Worm (Caenorhabditis elegans) whole organism, L2 larva: ENCODE results near the gene M153.3.

Experiments used
- C34F6.9 ChIP-seq: fragments of 150-350 bp; optimal IDR thresholded peaks from 2 replicates; lab custom pipeline; 2014; ENCODE audit warnings: missing biosample characterization, missing genetic modification characterization
- ZK546.5 ChIP-seq: sonication (generic microtip); optimal IDR thresholded peaks from 2 replicates; lab custom pipeline; 2017; ENCODE audit warnings: missing biosample characterization, missing genetic modification characterization
- ama-1 ChIP-seq: fragments of 150-350 bp; optimal IDR thresholded peaks from 2 replicates; lab custom pipeline; 2018; ENCODE audit warnings: inconsistent platforms
- ceh-16 ChIP-seq: fragments of 150-350 bp; optimal IDR thresholded peaks from 2 replicates; lab custom pipeline; 2014; ENCODE audit warnings: missing biosample characterization, missing genetic modification characterization
- ceh-82 ChIP-seq: fragments of 150-350 bp; optimal IDR thresholded peaks from 2 replicates; lab custom pipeline; 2014; ENCODE audit warnings: missing biosample characterization, missing genetic modification characterization
- crh-2 ChIP-seq: sonication (generic microtip); optimal IDR thresholded peaks from 2 replicates; lab custom pipeline; 2017; ENCODE audit warnings: missing biosample characterization, missing genetic modification characterization
- dmd-4 ChIP-seq: sonication (generic microtip); optimal IDR thresholded peaks from 2 replicates; lab custom pipeline; 2017; ENCODE audit warnings: missing biosample characterization, missing genetic modification characterization
- egl-27 ChIP-seq: sonication (generic microtip); optimal IDR thresholded peaks from 3 replicates; lab custom pipeline; 2017; ENCODE audit warnings: missing biosample characterization, missing genetic modification reagents, missing genetic modification characterization
- elt-1 ChIP-seq: fragments of 150-350 bp; optimal IDR thresholded peaks from 2 replicates; lab custom pipeline; 2014; ENCODE audit warnings: missing biosample characterization, missing genetic modification characterization
- elt-3 ChIP-seq: sonication (generic microtip); optimal IDR thresholded peaks from 2 replicates; lab custom pipeline; 2017; ENCODE audit warnings: missing biosample characterization, missing genetic modification characterization
- fos-1 ChIP-seq: fragments of 150-350 bp; optimal IDR thresholded peaks from 2 replicates; lab custom pipeline; 2014; ENCODE audit warnings: missing biosample characterization, missing genetic modification characterization
- gmeb-1 ChIP-seq: fragments of 150-350 bp; optimal IDR thresholded peaks from 2 replicates; lab custom pipeline; 2014; ENCODE audit warnings: missing biosample characterization, missing genetic modification characterization
- lin-11 ChIP-seq: fragments of 150-350 bp; sonication (generic microtip); optimal IDR thresholded peaks from 2 replicates; lab custom pipeline; 2014; ENCODE audit warnings: missing biosample characterization, missing genetic modification characterization, inconsistent platforms, mixed read lengths
- lin-39 ChIP-seq: fragments of 150-350 bp; optimal IDR thresholded peaks from 2 replicates; lab custom pipeline; 2014; ENCODE audit warnings: missing biosample characterization, missing genetic modification reagents, missing genetic modification characterization
- lsy-2 ChIP-seq, 2 experiments: fragments of 150-350 bp in 1 of 2; sonication (generic microtip) in 1 of 2; optimal IDR thresholded peaks; 2 replicates each; lab custom pipeline; 2014 to 2017; ENCODE audit warnings: missing biosample characterization in 2 of 2, missing genetic modification characterization in 2 of 2
- mbf-1 ChIP-seq: sonication (generic microtip); optimal IDR thresholded peaks from 2 replicates; lab custom pipeline; 2017; ENCODE audit warnings: missing biosample characterization, missing genetic modification characterization
- nhr-12 ChIP-seq: fragments of 150-350 bp; optimal IDR thresholded peaks from 2 replicates; lab custom pipeline; 2014; ENCODE audit warnings: missing biosample characterization, missing genetic modification characterization
- nhr-129 ChIP-seq: fragments of 150-350 bp; optimal IDR thresholded peaks from 2 replicates; lab custom pipeline; 2014; ENCODE audit warnings: missing biosample characterization, missing genetic modification characterization
- nhr-21 ChIP-seq: fragments of 150-350 bp; optimal IDR thresholded peaks from 2 replicates; lab custom pipeline; 2014; ENCODE audit warnings: missing biosample characterization, missing genetic modification characterization
- nhr-23 ChIP-seq: fragments of 150-350 bp; optimal IDR thresholded peaks from 2 replicates; lab custom pipeline; 2014; ENCODE audit warnings: missing biosample characterization, missing genetic modification reagents, missing genetic modification characterization
- nhr-237 ChIP-seq: fragments of 150-350 bp; optimal IDR thresholded peaks from 2 replicates; lab custom pipeline; 2014; ENCODE audit warnings: missing biosample characterization, missing genetic modification characterization
- nhr-25 ChIP-seq: fragments of 150-350 bp; sonication (generic microtip); optimal IDR thresholded peaks from 3 replicates; lab custom pipeline; 2014; ENCODE audit warnings: missing biosample characterization, missing genetic modification characterization
- nhr-6 ChIP-seq: fragments of 150-350 bp; optimal IDR thresholded peaks from 2 replicates; lab custom pipeline; 2014; ENCODE audit warnings: missing biosample characterization, missing genetic modification characterization
- nhr-77 ChIP-seq: fragments of 150-350 bp; optimal IDR thresholded peaks from 2 replicates; lab custom pipeline; 2014; ENCODE audit warnings: missing biosample characterization, missing genetic modification characterization
- peb-1 ChIP-seq: fragments of 150-350 bp; optimal IDR thresholded peaks from 2 replicates; lab custom pipeline; 2014; ENCODE audit warnings: missing biosample characterization, missing genetic modification characterization
- sem-4 ChIP-seq: fragments of 150-350 bp; optimal IDR thresholded peaks from 2 replicates; lab custom pipeline; 2014; ENCODE audit warnings: missing biosample characterization, missing genetic modification reagents, missing genetic modification characterization
- skn-1 ChIP-seq: sonication (generic microtip); optimal IDR thresholded peaks from 2 replicates; lab custom pipeline; 2017; ENCODE audit warnings: missing biosample characterization, missing genetic modification characterization
- sma-3 ChIP-seq: sonication (generic microtip); optimal IDR thresholded peaks from 2 replicates; lab custom pipeline; 2016; ENCODE audit warnings: missing genetic modification reagents, missing genetic modification characterization, missing compliant biosample characterization
- sma-9 ChIP-seq, 2 experiments: fragments of 150-350 bp in 1 of 2; sonication (generic microtip) in 1 of 2; optimal IDR thresholded peaks; 2 replicates each; lab custom pipeline; 2014 to 2016; ENCODE audit warnings: missing genetic modification characterization in 2 of 2, mild to moderate bottlenecking in 1 of 2, missing biosample characterization in 1 of 2, missing compliant biosample characterization in 1 of 2, missing genetic modification reagents in 1 of 2, moderate library complexity in 1 of 2
- unc-39 ChIP-seq: fragments of 150-350 bp; optimal IDR thresholded peaks from 2 replicates; lab custom pipeline; 2014; ENCODE audit warnings: missing biosample characterization, missing genetic modification characterization
- unc-62 ChIP-seq: fragments of 150-350 bp; optimal IDR thresholded peaks from 2 replicates; lab custom pipeline; 2014; ENCODE audit warnings: missing biosample characterization, missing genetic modification reagents, missing genetic modification characterization
- zag-1 ChIP-seq: fragments of 150-350 bp; optimal IDR thresholded peaks from 2 replicates; lab custom pipeline; 2014; ENCODE audit warnings: missing biosample characterization, missing genetic modification characterization
- ztf-11 ChIP-seq: sonication (generic microtip); optimal IDR thresholded peaks from 2 replicates; lab custom pipeline; 2017; ENCODE audit warnings: missing biosample characterization, missing genetic modification characterization
- ztf-4 ChIP-seq: fragments of 150-350 bp; optimal IDR thresholded peaks from 2 replicates; lab custom pipeline; 2014; ENCODE audit warnings: missing biosample characterization, missing genetic modification characterization

M153.3 gene

DNA sequence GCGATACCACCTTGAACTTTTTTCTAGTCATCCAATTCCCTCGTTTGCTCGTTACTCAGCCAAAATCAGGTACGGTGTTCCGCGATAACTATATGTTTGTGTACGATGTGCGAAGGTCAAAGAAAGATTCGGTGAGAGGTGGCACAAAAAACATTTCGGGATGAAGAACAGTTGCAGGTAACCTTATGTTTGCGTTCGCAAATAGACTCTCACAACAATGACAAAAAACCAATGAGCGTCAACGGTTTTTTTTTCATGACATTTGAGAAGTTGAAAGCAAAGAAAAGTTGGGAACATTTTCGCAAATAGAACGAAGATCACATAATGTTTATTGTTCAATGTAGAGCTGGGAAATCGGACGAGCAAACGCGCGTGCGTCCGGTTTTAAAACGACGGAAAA lies 20.0 kb downstream of the M153.3 start:
- TF ChIP-seq mbf-1 (tag; lab: Kevin White, UChicago) (no peak), C34F6.9 (tag; lab: Kevin White, UChicago) (no peak), nhr-237 (no peak), nhr-25 (tag; lab: Kevin White, UChicago) (no peak)

DNA sequence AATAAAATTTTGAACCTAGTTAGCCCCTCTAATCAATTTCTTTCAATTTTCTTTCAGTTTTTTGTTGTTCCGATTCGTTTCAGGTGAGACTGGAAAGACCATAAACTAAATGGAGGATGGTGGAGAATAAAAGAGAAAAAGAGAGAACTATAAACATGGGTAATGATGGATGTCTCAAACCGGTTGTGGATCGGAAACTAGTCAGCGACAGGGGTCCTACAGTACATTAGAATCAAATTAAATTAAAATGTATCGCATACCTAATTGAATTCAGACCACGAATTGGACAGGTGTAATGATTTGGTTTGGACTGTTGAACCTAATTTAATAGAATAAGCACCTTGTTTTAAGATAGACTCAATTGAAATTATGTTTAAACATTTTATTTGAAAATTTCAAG lies 21.4 kb downstream of the M153.3 start:
- TF ChIP-seq sem-4 (tag; lab: Kevin White, UChicago) (peak; percentile 42), ztf-4 (tag; lab: Kevin White, UChicago) (no peak), nhr-25 (tag; lab: Kevin White, UChicago) (peak; percentile 47), nhr-6 (tag; lab: Kevin White, UChicago) (no peak), lin-39 (tag; lab: Kevin White, UChicago) (no peak), ama-1 (no peak), lin-11 (tag; lab: Kevin White, UChicago) (no peak)

DNA sequence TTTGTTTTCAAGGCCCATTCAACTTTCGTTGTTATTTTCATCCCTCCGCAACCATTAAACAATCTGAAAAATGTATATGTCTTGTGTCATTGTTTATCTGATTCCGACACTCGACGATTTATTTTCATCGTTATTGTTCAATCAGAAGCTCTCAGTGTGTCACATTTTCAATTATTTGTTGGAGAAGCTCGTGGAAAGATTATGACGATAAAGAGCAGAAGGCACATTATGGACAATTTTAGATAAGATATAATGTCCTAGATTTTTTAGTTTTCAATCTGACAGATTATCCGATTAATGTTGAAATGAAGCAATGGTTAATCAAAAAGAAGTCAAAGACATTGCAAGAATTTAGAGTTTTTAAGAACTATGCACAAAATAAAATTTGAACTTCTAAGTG lies 22.3 kb downstream of the M153.3 start:
- TF ChIP-seq crh-2 (tag; lab: Kevin White, UChicago) (no peak), C34F6.9 (tag; lab: Kevin White, UChicago) (no peak), unc-39 (tag; lab: Kevin White, UChicago) (no peak), nhr-21 (tag; lab: Kevin White, UChicago) (no peak), nhr-6 (tag; lab: Kevin White, UChicago) (no peak), ceh-82 (tag; lab: Kevin White, UChicago) (no peak), skn-1 (no peak), zag-1 (tag; lab: Kevin White, UChicago) (no peak)

DNA sequence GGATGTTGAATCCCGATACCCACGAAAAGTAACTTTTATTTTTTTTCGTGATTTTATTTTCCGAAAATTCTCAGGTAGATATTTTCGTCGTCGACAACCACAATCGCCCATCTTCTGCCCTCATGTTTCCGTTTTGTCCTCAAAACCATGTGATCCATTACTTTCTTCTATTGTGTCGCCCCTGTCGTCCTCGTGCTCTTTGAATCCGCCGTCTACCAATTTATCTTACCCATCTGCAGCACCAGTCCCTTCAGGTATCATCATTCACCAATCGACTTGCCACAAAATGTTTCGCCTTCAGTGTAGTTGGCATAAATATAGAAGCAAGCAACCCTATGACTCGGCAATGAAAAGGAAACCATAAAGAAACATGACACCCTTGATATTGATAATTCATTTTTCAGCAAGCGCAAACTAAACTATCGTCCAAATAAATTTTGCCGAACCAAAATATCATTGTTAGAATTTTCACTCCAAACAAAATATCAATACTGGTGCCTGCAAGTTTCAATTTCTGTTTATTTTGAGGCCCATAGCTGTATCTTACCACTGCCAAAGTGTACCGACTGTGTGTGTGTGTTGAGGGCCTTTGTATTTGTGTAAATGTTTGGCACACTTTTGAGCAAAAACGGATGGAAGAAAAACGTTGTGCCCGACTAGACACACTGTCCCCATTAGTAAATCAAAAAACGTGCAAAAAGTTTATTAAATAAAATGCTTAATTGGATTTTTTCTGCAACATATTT lies 25.1 kb downstream of the M153.3 start:
- TF ChIP-seq sem-4 (tag; lab: Kevin White, UChicago): no peak
- no peak for TF ChIP-seq ZK546.5 (tag; lab: Kevin White, UChicago)
- TF ChIP-seq lsy-2 (tag; optimal IDR thresholded peaks at IDR 0.05; lab: Kevin White, UChicago): peak in 1 of 2 experiments; percentile 15
- no peak for TF ChIP-seq unc-62 (GFP tag; lab: Kevin White, UChicago)
- TF ChIP-seq peb-1 (tag; lab: Kevin White, UChicago): no peak
- TF ChIP-seq skn-1: no peak
- peak; percentile 70 for TF ChIP-seq nhr-129 (tag; lab: Kevin White, UChicago)
- no peak for TF ChIP-seq ceh-16 (tag; lab: Kevin White, UChicago)
- TF ChIP-seq ztf-11 (tag; lab: Kevin White, UChicago): no peak

DNA sequence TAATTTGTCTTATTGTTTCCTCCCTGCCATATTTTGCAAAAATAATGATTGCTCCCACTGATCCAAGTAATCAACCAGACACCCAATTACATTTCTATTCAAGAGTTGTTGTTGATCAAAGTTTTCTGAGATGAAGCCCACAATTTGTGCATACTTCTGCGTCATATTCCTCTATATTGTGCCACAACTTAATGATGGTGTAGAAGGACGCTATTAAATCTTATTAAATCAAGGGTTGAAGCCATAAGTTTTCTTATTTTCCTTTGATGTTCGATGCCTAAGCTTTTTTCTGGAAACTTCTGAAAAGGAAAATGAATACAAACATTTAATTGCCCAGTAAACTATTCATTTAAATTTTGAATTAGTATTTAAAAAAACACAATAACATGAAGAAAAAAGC lies 26.1 kb downstream of the M153.3 start:
- no peak for TF ChIP-seq lsy-2 (tag; optimal IDR thresholded peaks at IDR 0.05; lab: Kevin White, UChicago)
- no peak for TF ChIP-seq sma-3
- TF ChIP-seq nhr-77: no peak
- no peak for TF ChIP-seq nhr-21 (tag; lab: Kevin White, UChicago)
- TF ChIP-seq elt-1 (tag; lab: Kevin White, UChicago): no peak
- TF ChIP-seq elt-3: no peak
- TF ChIP-seq gmeb-1 (tag; lab: Kevin White, UChicago): no peak
- TF ChIP-seq peb-1 (tag; lab: Kevin White, UChicago): no peak
- TF ChIP-seq zag-1 (tag; lab: Kevin White, UChicago): no peak
- TF ChIP-seq lin-39 (tag; lab: Kevin White, UChicago): no peak
- TF ChIP-seq nhr-25 (tag; lab: Kevin White, UChicago): no peak
- TF ChIP-seq fos-1: no peak
- no peak for TF ChIP-seq nhr-23 (tag; lab: Kevin White, UChicago)
- TF ChIP-seq sem-4 (tag; lab: Kevin White, UChicago): no peak
- TF ChIP-seq ztf-4 (tag; lab: Kevin White, UChicago): no peak
- TF ChIP-seq egl-27 (tag; lab: Kevin White, UChicago): no peak
- TF ChIP-seq dmd-4 (tag; lab: Kevin White, UChicago): no peak
- TF ChIP-seq nhr-12 (tag; lab: Kevin White, UChicago): no peak
- no peak for TF ChIP-seq sma-9 (GFP tag; optimal IDR thresholded peaks at IDR 0.05; lab: Kevin White, UChicago)
- no peak for TF ChIP-seq sma-9 (tag; optimal IDR thresholded peaks at IDR 0.05; lab: Kevin White, UChicago)
